Fruit fly (Drosophila melanogaster) whole organism, embryonic: ENCODE results near the gene zye.

Experiments
- Abd-B ChIP-seq: fragments of 200-800 bp; sonication (Bioruptor generic); optimal IDR thresholded peaks from 2 replicates; lab custom pipeline; 2018; ENCODE audit warnings: missing biosample characterization, mild to moderate bottlenecking, missing genetic modification characterization, moderate library complexity
- Ada2b ChIP-seq: fragments of 200-800 bp; sonication (Bioruptor generic); IDR thresholded peaks from 2 replicates; pipeline ENCODE4 v1.3.6; 2022; ENCODE audit warnings: missing biosample characterization, missing genetic modification characterization
- Awh ChIP-seq: fragments of 200-800 bp; sonication (Bioruptor generic); IDR thresholded peaks from 2 replicates; pipeline ENCODE4, ENCODE4 v1.3.6; 2022; ENCODE audit warnings: missing biosample characterization, missing genetic modification characterization
- C15 ChIP-seq: fragments of 200-800 bp; sonication (Bioruptor generic); IDR thresholded peaks from 3 replicates; pipeline ENCODE4 v1.3.6; 2022; ENCODE audit warnings: missing biosample characterization, missing genetic modification characterization
- CG10267 ChIP-seq: fragments of 200-800 bp; sonication (Bioruptor generic); optimal IDR thresholded peaks from 2 replicates; lab custom pipeline; 2018; ENCODE audit warnings: missing biosample characterization, mild to moderate bottlenecking, missing genetic modification characterization, moderate library complexity
- CG10565 ChIP-seq: fragments of 200-800 bp; sonication (Bioruptor generic); optimal IDR thresholded peaks from 3 replicates; lab custom pipeline; 2016; ENCODE audit warnings: missing biosample characterization, mild to moderate bottlenecking, missing genetic modification characterization
- CG10979 ChIP-seq: fragments of 200-800 bp; sonication (Bioruptor generic); optimal IDR thresholded peaks from 2 replicates; lab custom pipeline; 2018; ENCODE audit warnings: missing biosample characterization, mild to moderate bottlenecking, missing genetic modification characterization, moderate library complexity
- CG12236 ChIP-seq: fragments of 200-800 bp; sonication (Bioruptor generic); optimal IDR thresholded peaks from 2 replicates; lab custom pipeline; 2016; ENCODE audit warnings: missing biosample characterization, missing genetic modification characterization
- CG1603 ChIP-seq: fragments of 200-800 bp; sonication (Bioruptor generic); optimal IDR thresholded peaks from 2 replicates; lab custom pipeline; 2019; ENCODE audit warnings: missing biosample characterization, mild to moderate bottlenecking, missing genetic modification characterization, moderate library complexity
- CG17385 ChIP-seq: fragments of 200-800 bp; sonication (Bioruptor generic); optimal IDR thresholded peaks from 3 replicates; lab custom pipeline; 2018; ENCODE audit warnings: missing biosample characterization, mild to moderate bottlenecking, missing genetic modification characterization
- CG18262 ChIP-seq: fragments of 200-800 bp; optimal IDR thresholded peaks from 3 replicates; lab custom pipeline; 2019; ENCODE audit warnings: missing biosample characterization, mild to moderate bottlenecking, missing genetic modification characterization, moderate library complexity
- CG5245 ChIP-seq: fragments of 200-800 bp; sonication (Bioruptor generic); optimal IDR thresholded peaks from 3 replicates; lab custom pipeline; 2016; ENCODE audit warnings: missing biosample characterization, missing genetic modification characterization
- CG7357 ChIP-seq: fragments of 200-800 bp; sonication (Bioruptor generic); IDR thresholded peaks from 3 replicates; pipeline ENCODE4 v1.3.6; 2022; ENCODE audit warnings: missing biosample characterization, missing genetic modification characterization
- CG7839 ChIP-seq: fragments of 200-800 bp; sonication (Bioruptor generic); optimal IDR thresholded peaks from 3 replicates; lab custom pipeline; 2018; ENCODE audit warnings: missing biosample characterization, mild to moderate bottlenecking, missing genetic modification characterization, moderate library complexity
- CG8765 ChIP-seq: fragments of 200-800 bp; sonication (Bioruptor generic); IDR thresholded peaks from 2 replicates; pipeline ENCODE4 v1.3.6; 2022; ENCODE audit warnings: missing biosample characterization, missing genetic modification characterization
- CG8924 ChIP-seq: fragments of 200-800 bp; optimal IDR thresholded peaks from 3 replicates; lab custom pipeline; 2019; ENCODE audit warnings: missing biosample characterization, mild to moderate bottlenecking, missing genetic modification characterization, moderate library complexity
- CG9727 ChIP-seq: fragments of 200-800 bp; sonication (Bioruptor generic); optimal IDR thresholded peaks from 3 replicates; lab custom pipeline; 2017; ENCODE audit warnings: missing biosample characterization, mild to moderate bottlenecking, missing genetic modification characterization
- CG9797 ChIP-seq: fragments of 200-800 bp; sonication (Bioruptor generic); optimal IDR thresholded peaks from 3 replicates; lab custom pipeline; 2018; ENCODE audit warnings: missing biosample characterization, mild to moderate bottlenecking, missing genetic modification characterization
- CoRest ChIP-seq: fragments of 200-800 bp; sonication (Bioruptor generic); optimal IDR thresholded peaks from 3 replicates; lab custom pipeline; 2018; ENCODE audit warnings: missing biosample characterization, mild to moderate bottlenecking, missing genetic modification characterization, moderate library complexity
- D19A ChIP-seq: fragments of 200-800 bp; optimal IDR thresholded peaks from 3 replicates; lab custom pipeline; 2019; ENCODE audit warnings: missing biosample characterization, mild to moderate bottlenecking, missing genetic modification characterization, moderate library complexity
- Drgx ChIP-seq: fragments of 200-800 bp; sonication (Bioruptor generic); IDR thresholded peaks from 2 replicates; pipeline ENCODE4 v1.3.6; 2022; ENCODE audit warnings: missing biosample characterization, missing genetic modification characterization
- Hsf ChIP-seq: fragments of 200-800 bp; sonication (Bioruptor generic); optimal IDR thresholded peaks from 3 replicates; lab custom pipeline; 2016; ENCODE audit warnings: missing biosample characterization, missing genetic modification characterization
- NK7.1 ChIP-seq: fragments of 200-800 bp; sonication (Bioruptor generic); optimal IDR thresholded peaks from 3 replicates; lab custom pipeline; 2016; ENCODE audit warnings: missing biosample characterization, missing genetic modification characterization
- Neu2 ChIP-seq: fragments of 200-800 bp; sonication (Bioruptor generic); optimal IDR thresholded peaks from 3 replicates; lab custom pipeline; 2016; ENCODE audit warnings: missing biosample characterization, missing genetic modification characterization, borderline replicate concordance
- Pdp1 ChIP-seq, 2 experiments: fragments of 200-800 bp; sonication (Bioruptor generic); optimal IDR thresholded peaks; 3 replicates each; lab custom pipeline; 2016; ENCODE audit warnings: missing biosample characterization in 2 of 2, missing genetic modification characterization in 2 of 2, mild to moderate bottlenecking in 1 of 2, moderate library complexity in 1 of 2
- amos ChIP-seq: fragments of 200-800 bp; sonication (Bioruptor generic); IDR thresholded peaks from 2 replicates; pipeline ENCODE4 v1.3.6; 2022; ENCODE audit warnings: missing biosample characterization, missing genetic modification characterization; ENCODE audit not compliant: partially characterized antibody
- bsh ChIP-seq, 2 experiments: fragments of 200-800 bp; sonication (Bioruptor generic); optimal IDR thresholded peaks; 2 replicates each; lab custom pipeline; 2017 to 2018; ENCODE audit warnings: mild to moderate bottlenecking in 2 of 2, missing biosample characterization in 2 of 2, missing genetic modification characterization in 2 of 2, moderate library complexity in 1 of 2
- cad ChIP-seq: fragments of >200 bp; optimal IDR thresholded peaks from 2 replicates; lab custom pipeline; 2017; ENCODE audit warnings: missing biosample characterization, missing genetic modification characterization
- chif ChIP-seq, 2 experiments: fragments of 200-800 bp; sonication (Bioruptor generic); optimal IDR thresholded peaks; 3 replicates each; lab custom pipeline; 2016; ENCODE audit warnings: missing biosample characterization in 2 of 2, missing genetic modification characterization in 2 of 2
- corto ChIP-seq: fragments of 200-800 bp; sonication (Bioruptor generic); optimal IDR thresholded peaks from 2 replicates; lab custom pipeline; 2016; ENCODE audit warnings: missing biosample characterization, mild to moderate bottlenecking, missing genetic modification characterization, moderate library complexity
- eve ChIP-seq, 2 experiments: fragments of >200 bp; optimal IDR thresholded peaks; 2 replicates each; lab custom pipeline; 2017; ENCODE audit warnings: missing biosample characterization in 2 of 2, missing genetic modification characterization in 2 of 2
- fd96Cb ChIP-seq: fragments of 200-800 bp; sonication (Bioruptor generic); optimal IDR thresholded peaks from 2 replicates; lab custom pipeline; 2018; ENCODE audit warnings: missing biosample characterization, mild to moderate bottlenecking, missing genetic modification characterization, moderate library complexity
- gcm ChIP-seq: fragments of 200-800 bp; sonication (Bioruptor generic); optimal IDR thresholded peaks from 2 replicates; lab custom pipeline; 2019; ENCODE audit warnings: missing biosample characterization, mild to moderate bottlenecking, missing genetic modification characterization, moderate library complexity
- grau ChIP-seq: fragments of 200-800 bp; optimal IDR thresholded peaks from 3 replicates; lab custom pipeline; 2019; ENCODE audit warnings: missing biosample characterization, mild to moderate bottlenecking, missing genetic modification characterization, moderate library complexity
- hbn ChIP-seq: fragments of 200-800 bp; sonication (Bioruptor generic); IDR thresholded peaks from 2 replicates; pipeline ENCODE4 v1.3.6; 2022; ENCODE audit warnings: missing biosample characterization, missing genetic modification characterization; ENCODE audit not compliant: partially characterized antibody
- jumu ChIP-seq: fragments of 200-800 bp; sonication (Bioruptor generic); optimal IDR thresholded peaks from 3 replicates; lab custom pipeline; 2016; ENCODE audit warnings: missing biosample characterization, missing genetic modification characterization
- ken ChIP-seq: fragments of 200-800 bp; sonication (Bioruptor generic); IDR thresholded peaks from 3 replicates; pipeline ENCODE4 v1.3.6; 2022; ENCODE audit warnings: missing biosample characterization, missing genetic modification characterization
- kni ChIP-seq: fragments of 200-800 bp; sonication (Bioruptor generic); optimal IDR thresholded peaks from 3 replicates; lab custom pipeline; 2017; ENCODE audit warnings: mild to moderate bottlenecking, missing biosample characterization, missing genetic modification reagents, missing genetic modification characterization
- lola ChIP-seq, 3 experiments: fragments of >200 bp in 2 of 3; fragments of 200-800 bp in 1 of 3; sonication (Bioruptor generic) in 1 of 3; optimal IDR thresholded peaks; 2 replicates each; lab custom pipeline; 2017 to 2019; ENCODE audit warnings: missing biosample characterization in 3 of 3, missing genetic modification characterization in 3 of 3, mild to moderate bottlenecking in 1 of 3, moderate library complexity in 1 of 3
- nmo ChIP-seq: fragments of 200-800 bp; sonication (Bioruptor generic); optimal IDR thresholded peaks from 2 replicates; lab custom pipeline; 2018; ENCODE audit warnings: missing biosample characterization, mild to moderate bottlenecking, missing genetic modification characterization, moderate library complexity
- nom ChIP-seq: fragments of 200-800 bp; sonication (Bioruptor generic); optimal IDR thresholded peaks from 2 replicates; lab custom pipeline; 2017; ENCODE audit warnings: missing biosample characterization, missing genetic modification characterization, mild to moderate bottlenecking, moderate library complexity, missing genetic modification reagents
- prd ChIP-seq, 3 experiments: fragments of >200 bp in 2 of 3; fragments of 200-800 bp in 1 of 3; sonication (Bioruptor generic) in 1 of 3; optimal IDR thresholded peaks in 2 of 3; IDR thresholded peaks in 1 of 3; 2 replicates in 2 of 3; 3 replicates in 1 of 3; pipeline versions ENCODE4 v1.3.6 to Lab custom; 2017 to 2022; ENCODE audit warnings: missing biosample characterization in 1 of 3, missing genetic modification characterization in 1 of 3
- row ChIP-seq: fragments of 200-800 bp; sonication (Bioruptor generic); IDR thresholded peaks from 3 replicates; pipeline ENCODE4 v1.3.6; 2022; ENCODE audit warnings: missing biosample characterization, missing genetic modification characterization
- trem ChIP-seq: fragments of 200-800 bp; optimal IDR thresholded peaks from 3 replicates; lab custom pipeline; 2019; ENCODE audit warnings: missing biosample characterization, mild to moderate bottlenecking, missing genetic modification characterization, moderate library complexity
- ttk ChIP-seq: fragments of 200-800 bp; sonication (Bioruptor generic); IDR thresholded peaks from 2 replicates; pipeline ENCODE4 v2.1.2; 2022; ENCODE audit warnings: missing biosample characterization, missing genetic modification characterization
- z ChIP-seq: fragments of 200-800 bp; sonication (Bioruptor generic); IDR thresholded peaks from 3 replicates; pipeline ENCODE4 v1.3.6; 2022; ENCODE audit warnings: missing biosample characterization, missing genetic modification characterization
- zfh1 ChIP-seq: fragments of 200-800 bp; sonication (Bioruptor generic); IDR thresholded peaks from 3 replicates; pipeline ENCODE4 v1.3.6; 2022; ENCODE audit warnings: missing biosample characterization, missing genetic modification characterization

zye gene

DNA sequence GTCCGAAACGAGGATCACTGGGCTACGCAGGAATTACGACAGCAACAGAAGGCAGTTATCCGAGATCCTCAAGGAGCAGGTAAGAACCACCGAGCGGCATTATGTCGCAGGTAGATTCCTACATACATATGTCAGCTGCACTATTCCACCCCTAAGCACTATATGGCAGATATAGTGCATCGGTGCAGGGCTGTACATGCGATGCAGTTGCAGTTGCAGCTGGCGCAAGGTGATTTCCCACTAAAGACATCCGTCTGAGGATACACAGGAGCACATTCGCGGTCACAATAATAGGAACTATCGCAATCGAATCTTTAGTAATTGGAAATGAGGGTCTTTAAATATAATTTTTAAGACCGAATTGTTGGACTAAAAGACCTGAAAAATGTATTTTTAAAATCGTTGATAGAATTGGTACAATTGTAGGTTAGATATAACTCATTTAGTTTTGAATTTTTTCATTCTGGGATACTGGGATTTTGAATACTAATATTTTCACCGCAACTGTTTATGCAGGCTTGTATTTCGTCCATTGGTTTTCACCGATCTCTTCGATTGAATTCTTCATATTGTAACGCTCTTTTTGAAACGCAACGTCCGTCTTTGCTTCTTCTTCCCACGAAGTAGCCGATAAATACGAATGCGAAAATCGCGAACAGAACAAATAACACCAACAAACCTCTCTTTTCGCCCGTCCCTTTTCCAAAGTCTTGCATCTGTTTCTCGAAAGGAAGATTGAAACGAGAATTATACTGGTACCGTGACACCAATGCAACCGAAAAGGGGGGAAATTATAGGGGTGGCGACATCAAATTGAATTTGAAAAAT, 10.5 kb upstream of the zye start (continued):
- TF ChIP-seq Abd-B (GFP tag; lab: Kevin White, UChicago), result no peak
- TF ChIP-seq kni (GFP tag; lab: Kevin White, UChicago), result peak; percentile 79
- TF ChIP-seq jumu (GFP tag; lab: Kevin White, UChicago), result peak; percentile 17
- peak; percentile 43 for TF ChIP-seq CG7839 (tag; lab: Kevin White, UChicago)
- no peak for TF ChIP-seq CG9797 (GFP tag; lab: Kevin White, UChicago)
- TF ChIP-seq Ada2b (GFP tag; lab: Robert Waterston, UW), result no peak
- no peak for TF ChIP-seq hbn (GFP tag; lab: Robert Waterston, UW)
- no peak for TF ChIP-seq CG10565 (GFP tag; lab: Kevin White, UChicago)
- TF ChIP-seq Hsf, result peak; percentile 39
- no peak for TF ChIP-seq C15 (GFP tag; lab: Robert Waterston, UW)
- peak; percentile 80 for TF ChIP-seq nom (GFP tag; lab: Kevin White, UChicago)
- no peak for TF ChIP-seq NK7.1 (GFP tag; lab: Kevin White, UChicago)
- no peak for TF ChIP-seq CG7357 (GFP tag; lab: Robert Waterston, UW)
- peak; percentile 57 for TF ChIP-seq corto
- peak in 1 of 2 experiments; percentile 57 for TF ChIP-seq chif (GFP tag; optimal IDR thresholded peaks at IDR 0.05; lab: Kevin White, UChicago)
- TF ChIP-seq CG10979 (tag; lab: Kevin White, UChicago), result peak; percentile 78
- peak; percentile 81 for TF ChIP-seq CG9727 (GFP tag; lab: Kevin White, UChicago)
- no peak for TF ChIP-seq ttk
- peak; percentile 6 for TF ChIP-seq CG12236 (GFP tag; lab: Kevin White, UChicago)
- no peak for TF ChIP-seq Drgx
- TF ChIP-seq ken, result 0 out of 3 replicates have a peak, but pooled peaks have one; percentile 13
- TF ChIP-seq CG17385 (GFP tag; lab: Kevin White, UChicago), result peak; percentile 54
- TF ChIP-seq zfh1 (GFP tag; lab: Robert Waterston, UW), result peak; percentile 75
- TF ChIP-seq CG1603 (tag; lab: Kevin White, UChicago), result peak; percentile 26
- TF ChIP-seq eve (GFP tag; optimal IDR thresholded peaks at IDR 0.05; lab: Kevin White, UChicago), result peak in 1 of 2 experiments; percentile 60
- TF ChIP-seq row, result peak; percentile 54
- TF ChIP-seq prd (optimal IDR thresholded peaks at IDR 0.05; lab: Kevin White, UChicago), result no peak
- peak; percentile 84 for TF ChIP-seq prd (GFP tag; IDR thresholded peaks at IDR 0.05; lab: Robert Waterston, UW)
- TF ChIP-seq CoRest (tag; lab: Kevin White, UChicago), result peak; percentile 30
- peak; percentile 56 for TF ChIP-seq CG8924 (tag; lab: Kevin White, UChicago)
- no peak for TF ChIP-seq CG5245
- peak in 1 of 3 experiments; percentile 83 for TF ChIP-seq lola (GFP tag; optimal IDR thresholded peaks at IDR 0.05; lab: Kevin White, UChicago)
- 0 out of 2 replicates have a peak, but pooled peaks have one; percentile 49 for TF ChIP-seq CG8765 (GFP tag; lab: Robert Waterston, UW)
- TF ChIP-seq z (GFP tag; lab: Robert Waterston, UW), result no peak
- peak; percentile 72 for TF ChIP-seq CG10267 (tag; lab: Kevin White, UChicago)
- TF ChIP-seq CG18262 (tag; lab: Kevin White, UChicago), result peak; percentile 72
- TF ChIP-seq cad, result peak; percentile 64
- peak; percentile 76 for TF ChIP-seq Neu2
- peak; percentile 12 for TF ChIP-seq fd96Cb (tag; lab: Kevin White, UChicago)
- peak; percentile 44 for TF ChIP-seq nmo
- TF ChIP-seq gcm (GFP tag; lab: Kevin White, UChicago), result peak; percentile 66
- no peak for TF ChIP-seq Awh (GFP tag; lab: Robert Waterston, UW)
- 0 out of 2 replicates have a peak, but pooled peaks have one; percentile 39 for TF ChIP-seq amos (GFP tag; lab: Robert Waterston, UW)
- peak in 1 of 2 experiments; percentile 2 for TF ChIP-seq bsh (GFP tag; optimal IDR thresholded peaks at IDR 0.05; lab: Kevin White, UChicago)
- peak; percentile 54 for TF ChIP-seq grau (tag; lab: Kevin White, UChicago)
- TF ChIP-seq trem (tag; lab: Kevin White, UChicago), result peak; percentile 65
- peak in 1 of 2 experiments; percentile 8 for TF ChIP-seq Pdp1 (GFP tag; optimal IDR thresholded peaks at IDR 0.05; lab: Kevin White, UChicago)
- TF ChIP-seq D19A (tag; lab: Kevin White, UChicago), result peak; percentile 9
